Worm (Caenorhabditis elegans): ENCODE results near the gene srh-34.

srh-34 gene

DNA sequence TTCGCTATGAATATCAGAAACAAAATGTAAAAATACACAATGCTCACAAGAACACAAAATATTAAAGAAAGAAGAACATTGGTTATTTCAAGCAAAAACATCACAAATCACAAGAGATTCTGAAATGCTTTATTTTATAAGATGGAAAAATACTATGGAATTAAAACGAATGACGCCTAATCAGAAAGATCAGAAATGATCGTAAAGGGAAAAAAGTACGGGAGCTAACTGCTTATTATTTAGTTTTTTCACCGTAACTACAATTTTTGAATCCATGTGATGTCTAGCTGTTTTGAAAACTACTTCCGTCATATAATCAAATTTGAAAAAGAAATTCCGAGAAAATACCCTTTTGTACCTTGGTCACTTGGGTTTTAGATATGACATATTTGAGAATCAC is 22.0 kb upstream of the srh-34 start, which contains the start of gene srbc-57:
Gene srbc-57 (minus strand): TSS at position 101 of the 400 bp plus-strand sequence.
- TF ChIP-seq fkh-8 (tag; optimal IDR thresholded peaks at IDR 0.05) = peak; percentile 14
- no peak for TF ChIP-seq mep-1 (tag; optimal IDR thresholded peaks at IDR 0.05)

DNA sequence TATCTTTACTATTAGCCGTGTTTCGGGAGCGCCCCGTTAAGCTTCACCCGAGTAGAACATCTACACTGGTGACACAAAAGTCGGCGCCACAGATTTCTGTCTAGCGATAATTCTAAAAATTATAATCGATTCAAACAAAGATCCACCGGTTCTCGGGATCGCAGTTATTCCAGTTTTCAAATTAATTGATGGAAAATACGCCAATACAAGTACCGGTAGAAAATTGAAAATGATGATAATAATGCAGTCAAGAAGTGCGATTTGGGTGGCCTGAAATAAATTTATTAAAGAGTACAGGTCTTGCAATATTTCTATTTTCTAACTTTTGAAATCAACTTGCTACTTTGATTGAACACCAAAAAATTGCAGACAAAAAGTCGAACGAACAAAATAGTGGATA is 21.0 kb upstream of the srh-34 start:
- no peak for TF ChIP-seq snpc-4 (tag; optimal IDR thresholded peaks at IDR 0.05)
- no peak for TF ChIP-seq nhr-12 (tag; optimal IDR thresholded peaks at IDR 0.05)
- no peak for TF ChIP-seq efl-1 (optimal IDR thresholded peaks at IDR 0.05)
- TF ChIP-seq efl-1 (GFP tag; optimal IDR thresholded peaks at IDR 0.05 in 1 of 2) = peak in 1 of 2 experiments; percentile 85
- TF ChIP-seq grh-1 (GFP tag; IDR thresholded peaks at IDR 0.05) = no peak
- TF ChIP-seq hpl-2 (GFP tag; optimal IDR thresholded peaks at IDR 0.05) = no peak
- no peak for TF ChIP-seq swsn-7 (tag; optimal IDR thresholded peaks at IDR 0.05)
- TF ChIP-seq Y116A8C.19 (tag; optimal IDR thresholded peaks at IDR 0.05; ENCODE audit: borderline replicate concordance) = no peak
- no peak for TF ChIP-seq xbp-1 (tag; optimal IDR thresholded peaks at IDR 0.05)
- TF ChIP-seq lin-14 (GFP tag; optimal IDR thresholded peaks at IDR 0.05) = no peak

DNA sequence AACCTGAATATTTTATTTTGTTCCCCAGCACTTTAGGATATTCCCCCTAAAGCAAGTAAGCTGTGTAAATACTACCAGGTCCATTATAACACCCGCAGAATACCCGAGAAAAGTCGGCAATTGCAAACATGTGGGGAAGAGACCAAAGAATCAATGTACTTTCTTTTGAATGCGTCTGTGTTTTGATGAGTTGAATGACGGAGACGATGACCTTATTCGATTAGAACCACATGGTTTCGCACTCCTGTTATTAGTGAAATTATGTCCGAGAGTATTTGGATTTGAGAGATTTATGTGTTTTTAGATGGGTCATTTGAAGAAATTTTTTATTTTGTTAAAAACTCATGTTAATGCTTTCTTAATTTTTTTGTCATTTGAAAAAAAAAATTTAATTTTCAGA is 18.9 kb upstream of the srh-34 start:
- TF ChIP-seq fkh-10 (GFP tag; optimal IDR thresholded peaks at IDR 0.05) (no peak), nhr-90 (tag; optimal IDR thresholded peaks at IDR 0.05; ENCODE audit: poor library complexity) (no peak), snu-23 (GFP tag; optimal IDR thresholded peaks at IDR 0.05) (no peak), ceh-90 (tag; optimal IDR thresholded peaks at IDR 0.05) (no peak), nhr-85 (tag) (peak; percentile 78), nhr-76 (tag; optimal IDR thresholded peaks at IDR 0.05) (no peak), snpc-4 (tag; optimal IDR thresholded peaks at IDR 0.05) (no peak), Y116A8C.19 (tag; optimal IDR thresholded peaks at IDR 0.05; ENCODE audit: borderline replicate concordance) (no peak), fkh-4 (tag; optimal IDR thresholded peaks at IDR 0.05; ENCODE audit: borderline replicate concordance) (peak; percentile 32), C34B4.2 (tag; optimal IDR thresholded peaks at IDR 0.05) (no peak), lin-13 (GFP tag; optimal IDR thresholded peaks at IDR 0.05) (peak; percentile 10), mef-2 (tag; optimal IDR thresholded peaks at IDR 0.05) (no peak), egl-27 (tag; optimal IDR thresholded peaks at IDR 0.05) (no peak), xbp-1 (tag; optimal IDR thresholded peaks at IDR 0.05) (no peak), unc-98 (GFP tag; IDR thresholded peaks at IDR 0.05) (no peak), grh-1 (GFP tag; IDR thresholded peaks at IDR 0.05) (no peak), tbx-2 (tag; optimal IDR thresholded peaks at IDR 0.05) (no peak), ztf-11 (tag; optimal IDR thresholded peaks at IDR 0.05) (no peak), lin-35 (GFP tag; optimal IDR thresholded peaks at IDR 0.05) (no peak), nhr-11 (tag; optimal IDR thresholded peaks at IDR 0.05) (no peak), F16B12.6 (tag; optimal IDR thresholded peaks at IDR 0.05) (no peak), dsc-1 (tag; optimal IDR thresholded peaks at IDR 0.05) (peak; percentile 90), zag-1 (tag; optimal IDR thresholded peaks at IDR 0.05) (no peak), ces-1 (GFP tag; optimal IDR thresholded peaks at IDR 0.05) (no peak), ceh-82 (tag; optimal IDR thresholded peaks at IDR 0.05) (no peak), ceh-63 (GFP tag; optimal IDR thresholded peaks at IDR 0.05) (no peak), lsy-2 (tag; optimal IDR thresholded peaks at IDR 0.05) (no peak), nhr-28 (tag; optimal IDR thresholded peaks at IDR 0.05) (no peak), nhr-19 (GFP tag; conservative IDR thresholded peaks at IDR 0.05) (no peak), lin-39 (tag; optimal IDR thresholded peaks at IDR 0.05) (no peak), elt-3 (tag; optimal IDR thresholded peaks at IDR 0.05) (no peak), ama-1 (optimal IDR thresholded peaks at IDR 0.05) (no peak), blmp-1 (tag; optimal IDR thresholded peaks at IDR 0.05) (peak; percentile 89), unc-130 (tag; optimal IDR thresholded peaks at IDR 0.05) (no peak), aly-2 (tag; optimal IDR thresholded peaks at IDR 0.05) (no peak), sptf-1 (tag; optimal IDR thresholded peaks at IDR 0.05) (no peak), unc-86 (tag; optimal IDR thresholded peaks at IDR 0.05) (no peak), elt-2 (tag; optimal IDR thresholded peaks at IDR 0.05) (no peak), hlh-4 (tag; optimal IDR thresholded peaks at IDR 0.05) (no peak), jun-1 (tag; optimal IDR thresholded peaks at IDR 0.05) (no peak), pag-3 (tag; optimal IDR thresholded peaks at IDR 0.05; ENCODE audit: borderline replicate concordance, insufficient read depth) (no peak), efl-3 (GFP tag; optimal IDR thresholded peaks at IDR 0.05) (no peak), nhr-237 (tag; optimal IDR thresholded peaks at IDR 0.05) (no peak)
